Worm (Caenorhabditis elegans): ENCODE measurements around the gene C28A5.2.

- TF ChIP-seq egl-27 (tag; optimal IDR thresholded peaks at IDR 0.05) (no peak), nhr-47 (tag; optimal IDR thresholded peaks at IDR 0.05) (no peak), elt-3 (tag; optimal IDR thresholded peaks at IDR 0.05) (no peak), mep-1 (tag; optimal IDR thresholded peaks at IDR 0.05) (no peak), C16A3.4 (tag; optimal IDR thresholded peaks at IDR 0.05) (no peak), nhr-12 (tag; optimal IDR thresholded peaks at IDR 0.05) (no peak), efl-3 (GFP tag; optimal IDR thresholded peaks at IDR 0.05) (no peak), unc-62 (GFP tag; optimal IDR thresholded peaks at IDR 0.05) (no peak), nhr-71 (tag; optimal IDR thresholded peaks at IDR 0.05) (no peak), nhr-76 (tag; optimal IDR thresholded peaks at IDR 0.05) (no peak), snpc-4 (tag; optimal IDR thresholded peaks at IDR 0.05) (no peak), fos-1 (tag; optimal IDR thresholded peaks at IDR 0.05) (no peak), C34B4.2 (tag; optimal IDR thresholded peaks at IDR 0.05) (no peak)
Observed at ce11 chrIII:4429402-4429801, 9.9 kb downstream of the C28A5.2 start, which contains the start of gene C28A5.6.

All from whole organism, L1 larva.